Fruit fly (Drosophila melanogaster): ENCODE measurements around the gene Mat89Ba.

Mat89Ba gene

dm6 chr3R:16231385-16232307 lies 40.6 kb downstream of the Mat89Ba start (continued):
- TF ChIP-seq CG8944 (GFP tag; optimal IDR thresholded peaks at IDR 0.05) = peak; percentile 32
- peak; percentile 38 for TF ChIP-seq CG3407 (GFP tag; optimal IDR thresholded peaks at IDR 0.05)
- TF ChIP-seq CG17385 (GFP tag; optimal IDR thresholded peaks at IDR 0.05) = peak; percentile 64
- peak; percentile 85 for TF ChIP-seq nmo (GFP tag; optimal IDR thresholded peaks at IDR 0.05)
- peak; percentile 61; the same call in 3 of the 4 replicates for TF ChIP-seq Gug (GFP tag; IDR thresholded peaks at IDR 0.05)
- TF ChIP-seq ems (GFP tag; optimal IDR thresholded peaks at IDR 0.05) = peak; percentile 49
- peak; percentile 57 for TF ChIP-seq Max (GFP tag; optimal IDR thresholded peaks at IDR 0.05)
- peak; percentile 76 for TF ChIP-seq CG12659 (GFP tag; optimal IDR thresholded peaks at IDR 0.05)
- TF ChIP-seq eve (GFP tag; optimal IDR thresholded peaks at IDR 0.05) = peak in 1 of 2 experiments; percentile 94
- TF ChIP-seq sna (GFP tag; IDR thresholded peaks at IDR 0.05; ENCODE audit: partially characterized antibody) = no peak
- no peak for TF ChIP-seq ci (GFP tag; IDR thresholded peaks at IDR 0.05)
- no peak for TF ChIP-seq pzg (GFP tag; optimal IDR thresholded peaks at IDR 0.05)
- TF ChIP-seq Xrp1 (GFP tag; IDR thresholded peaks at IDR 0.05) = no peak
- peak; percentile 64 for TF ChIP-seq eyg (GFP tag; optimal IDR thresholded peaks at IDR 0.05)
- TF ChIP-seq Dip2 (GFP tag; IDR thresholded peaks at IDR 0.05) = no peak
- peak; percentile 33 for TF ChIP-seq CG12744 (GFP tag; optimal IDR thresholded peaks at IDR 0.05)
- peak; percentile 39 for TF ChIP-seq CG12769 (tag; optimal IDR thresholded peaks at IDR 0.05)
- TF ChIP-seq CG6683 (GFP tag; optimal IDR thresholded peaks at IDR 0.05) = peak; percentile 18
- TF ChIP-seq crp (GFP tag; optimal IDR thresholded peaks at IDR 0.05) = peak in 1 of 2 experiments; percentile 17
- peak; percentile 49 for TF ChIP-seq schlank (tag; optimal IDR thresholded peaks at IDR 0.05)
- TF ChIP-seq CG12104 (GFP tag; optimal IDR thresholded peaks at IDR 0.05) = peak; percentile 53
- TF ChIP-seq Lhr (GFP tag; optimal IDR thresholded peaks at IDR 0.05) = peak; percentile 40
- TF ChIP-seq CG18262 (tag; optimal IDR thresholded peaks at IDR 0.05) = peak; percentile 82
- TF ChIP-seq gfzf (GFP tag; optimal IDR thresholded peaks at IDR 0.05) = no peak
- TF ChIP-seq CG16813 (GFP tag; IDR thresholded peaks at IDR 0.05; ENCODE audit: partially characterized antibody) = no peak
- TF ChIP-seq emc (GFP tag; optimal IDR thresholded peaks at IDR 0.05) = peak; percentile 8
- no peak for TF ChIP-seq slbo (GFP tag; IDR thresholded peaks at IDR 0.05)
- no peak for TF ChIP-seq CG14441 (GFP tag; IDR thresholded peaks at IDR 0.05)
- peak; percentile 14 for TF ChIP-seq YL-1 (GFP tag; optimal IDR thresholded peaks at IDR 0.05)
- no peak for TF ChIP-seq CG11456 (GFP tag; IDR thresholded peaks at IDR 0.05)
- TF ChIP-seq CG13287 (GFP tag; IDR thresholded peaks at IDR 0.05; ENCODE audit: partially characterized antibody) = no peak
- TF ChIP-seq CG32532 (GFP tag; IDR thresholded peaks at IDR 0.05) = no peak
- TF ChIP-seq CG12942 (GFP tag; optimal IDR thresholded peaks at IDR 0.05) = peak; percentile 51
- no peak for TF ChIP-seq ken (GFP tag; IDR thresholded peaks at IDR 0.05)
- TF ChIP-seq dpn (GFP tag; optimal IDR thresholded peaks at IDR 0.05) = peak; percentile 72 to 75
- peak; percentile 61 for TF ChIP-seq disco-r (GFP tag; optimal IDR thresholded peaks at IDR 0.05)
- TF ChIP-seq stc (GFP tag; IDR thresholded peaks at IDR 0.05) = no peak
- TF ChIP-seq CG9437 (GFP tag; optimal IDR thresholded peaks at IDR 0.05) = peak; percentile 81
- TF ChIP-seq Ada2b (GFP tag; IDR thresholded peaks at IDR 0.05) = no peak
- peak; percentile 55 for TF ChIP-seq CG18011 (GFP tag; optimal IDR thresholded peaks at IDR 0.05)
- peak; percentile 60 for TF ChIP-seq shn (GFP tag; optimal IDR thresholded peaks at IDR 0.05)
- no peak for TF ChIP-seq CG3726 (GFP tag; IDR thresholded peaks at IDR 0.05)
- TF ChIP-seq al (GFP tag; IDR thresholded peaks at IDR 0.05) = no peak
- peak; percentile 93 for TF ChIP-seq Med (GFP tag)
- TF ChIP-seq tx (GFP tag; optimal IDR thresholded peaks at IDR 0.05) = peak; percentile 64
- no peak for TF ChIP-seq otp (GFP tag; IDR thresholded peaks at IDR 0.05)
- no peak for TF ChIP-seq CG15073 (GFP tag; optimal IDR thresholded peaks at IDR 0.05)
- TF ChIP-seq row (GFP tag; IDR thresholded peaks at IDR 0.05) = no peak
- no peak for TF ChIP-seq CG3995 (GFP tag; optimal IDR thresholded peaks at IDR 0.05)
